Fruit fly (Drosophila melanogaster): ENCODE data around the gene CG6793.
A peak's percentile ranks its signal among the peaks of the same experiment; 100 is the strongest.

The CG6793 gene

DNA sequence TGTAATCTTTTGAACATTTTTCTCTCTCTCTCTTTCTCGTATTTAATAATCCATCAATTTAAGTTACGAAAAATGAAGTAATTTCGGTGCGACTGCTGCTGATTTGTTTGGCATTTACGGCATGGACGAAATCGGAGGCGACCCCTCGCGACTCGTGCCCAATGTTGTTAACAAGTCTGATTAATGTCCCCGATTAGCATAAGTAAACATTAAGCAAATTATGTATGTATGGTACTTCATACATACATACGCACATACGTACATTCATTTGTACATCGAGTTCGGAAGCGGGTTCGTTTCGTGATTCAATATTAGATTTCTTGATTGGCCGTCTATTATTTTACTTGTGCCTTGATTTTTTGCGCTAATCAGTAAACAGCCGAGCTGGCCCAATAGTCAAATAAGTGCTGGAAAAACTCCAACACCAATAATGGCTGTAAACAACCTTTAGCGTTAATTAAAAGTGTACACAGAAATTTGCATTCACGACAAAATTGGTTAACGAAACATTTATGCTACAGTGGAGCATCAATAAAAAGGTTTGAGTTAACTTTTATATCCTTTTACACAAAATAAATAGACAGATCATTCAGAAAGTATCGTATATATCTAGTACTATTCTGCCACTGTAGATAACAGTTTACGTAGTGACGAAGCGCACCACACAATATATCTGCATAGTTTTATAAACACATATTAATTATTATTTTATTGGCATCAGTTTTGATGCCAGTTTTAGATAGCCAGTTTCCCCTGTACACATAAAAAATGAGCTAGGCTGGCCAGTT is 48.9 kb downstream of the CG6793 start (continued):
- TF ChIP-seq maf-S (GFP tag; optimal IDR thresholded peaks at IDR 0.05) (peak; percentile 8), CG17912 (GFP tag; optimal IDR thresholded peaks at IDR 0.05) (no peak), CG7372 (GFP tag; IDR thresholded peaks at IDR 0.05) (peak; percentile 50), al (GFP tag; IDR thresholded peaks at IDR 0.05) (peak; percentile 74), onecut (GFP tag; IDR thresholded peaks at IDR 0.05) (0 out of 2 replicates have a peak, but pooled peaks have one; percentile 16), Dfd (GFP tag; optimal IDR thresholded peaks at IDR 0.05) (no peak), crol (GFP tag; IDR thresholded peaks at IDR 0.05) (no peak), Dip2 (GFP tag; IDR thresholded peaks at IDR 0.05) (no peak), CG18262 (tag; optimal IDR thresholded peaks at IDR 0.05) (peak; percentile 23), Atf6 (GFP tag; IDR thresholded peaks at IDR 0.05) (peak; percentile 76; the same call in 1 of the 2 replicates), CG2120 (GFP tag; optimal IDR thresholded peaks at IDR 0.05) (peak; percentile 77), Side (GFP tag; optimal IDR thresholded peaks at IDR 0.05) (no peak), CG11504 (tag; optimal IDR thresholded peaks at IDR 0.05) (peak; percentile 79), sens (GFP tag) (peak; percentile 75), ranshi (GFP tag; IDR thresholded peaks at IDR 0.05) (no peak; the same call in 1 of the 2 replicates), tio (GFP tag; optimal IDR thresholded peaks at IDR 0.05) (peak; percentile 47), CG31224 (GFP tag; IDR thresholded peaks at IDR 0.05) (peak; percentile 52), CG12219 (GFP tag; optimal IDR thresholded peaks at IDR 0.05) (peak; percentile 50), z (GFP tag; IDR thresholded peaks at IDR 0.05) (no peak), Trl (optimal IDR thresholded peaks at IDR 0.05) (no peak), Trl (GFP tag; optimal IDR thresholded peaks at IDR 0.05) (peak; percentile 45), grau (tag; optimal IDR thresholded peaks at IDR 0.05) (peak; percentile 94), Nf-YC (tag; optimal IDR thresholded peaks at IDR 0.05) (peak; percentile 60), H15 (GFP tag; IDR thresholded peaks at IDR 0.05) (0 out of 3 replicates have a peak, but pooled peaks have one; percentile 34), Scr (GFP tag; IDR thresholded peaks at IDR 0.05; ENCODE audit: partially characterized antibody) (no peak), repo (GFP tag; optimal IDR thresholded peaks at IDR 0.05) (no peak), CG10565 (GFP tag; optimal IDR thresholded peaks at IDR 0.05) (no peak), Fer1 (GFP tag; optimal IDR thresholded peaks at IDR 0.05) (peak; percentile 65), da (GFP tag; optimal IDR thresholded peaks at IDR 0.05) (no peak), CG16815 (GFP tag; optimal IDR thresholded peaks at IDR 0.05) (peak; percentile 7), schlank (tag; optimal IDR thresholded peaks at IDR 0.05) (peak; percentile 36), pita (GFP tag; optimal IDR thresholded peaks at IDR 0.05) (no peak), Dek (tag; optimal IDR thresholded peaks at IDR 0.05) (peak; percentile 58), CG8089 (GFP tag; optimal IDR thresholded peaks at IDR 0.05) (no peak), slp2 (GFP tag; optimal IDR thresholded peaks at IDR 0.05) (no peak), CG10654 (GFP tag; optimal IDR thresholded peaks at IDR 0.05) (peak; percentile 35), CG12236 (GFP tag; optimal IDR thresholded peaks at IDR 0.05) (no peak), CG4328 (GFP tag; optimal IDR thresholded peaks at IDR 0.05) (no peak), disco-r (GFP tag; optimal IDR thresholded peaks at IDR 0.05) (no peak), Oli (tag; optimal IDR thresholded peaks at IDR 0.05) (peak; percentile 74), corto (GFP tag; optimal IDR thresholded peaks at IDR 0.05) (no peak), CG17829 (tag; optimal IDR thresholded peaks at IDR 0.05) (peak; percentile 38), Gsc (GFP tag; IDR thresholded peaks at IDR 0.05) (no peak), trem (tag; optimal IDR thresholded peaks at IDR 0.05) (no peak), CG13296 (GFP tag; optimal IDR thresholded peaks at IDR 0.05) (peak; percentile 68), CG11085 (GFP tag; IDR thresholded peaks at IDR 0.05) (peak; percentile 57; the same call in 1 of the 2 replicates), lab (GFP tag; optimal IDR thresholded peaks at IDR 0.05) (peak; percentile 76), CG10366 (GFP tag; IDR thresholded peaks at IDR 0.05) (no peak; the same call in 1 of the 2 replicates), rib (GFP tag; IDR thresholded peaks at IDR 0.05) (0 out of 2 replicates have a peak, but pooled peaks have one; percentile 69), mirr (GFP tag; optimal IDR thresholded peaks at IDR 0.05) (peak; percentile 74), CG11696 (GFP tag; IDR thresholded peaks at IDR 0.05) (no peak)
